Worm (Caenorhabditis elegans) whole organism, midembryonic: ENCODE measurements around the gene set-30.

Experiments
- T22C8.4 ChIP-seq: fragments of 200-800 bp; sonication (Bioruptor generic); IDR thresholded peaks from 2 replicates; pipeline ENCODE4 v1.3.6; 2022; ENCODE audit warnings: missing genetic modification characterization, missing compliant biosample characterization
- cog-1 ChIP-seq: sonication (generic microtip); optimal IDR thresholded peaks from 2 replicates; lab custom pipeline; 2016; ENCODE audit warnings: missing genetic modification characterization, missing compliant biosample characterization
- flt-1 ChIP-seq: fragments of 200-800 bp; sonication (Bioruptor generic); IDR thresholded peaks from 2 replicates; pipeline ENCODE4 v1.3.6; 2022; ENCODE audit warnings: missing genetic modification characterization, missing compliant biosample characterization
- klf-2 ChIP-seq: fragments of 200-800 bp; sonication (Bioruptor generic); conservative IDR thresholded peaks from 2 replicates; pipeline ENCODE4 v1.3.6; 2022; ENCODE audit warnings: missing genetic modification reagents, missing genetic modification characterization, missing compliant biosample characterization
- med-1 ChIP-seq: sonication (generic microtip); optimal IDR thresholded peaks from 2 replicates; lab custom pipeline; 2017; ENCODE audit warnings: missing genetic modification characterization, mild to moderate bottlenecking, missing compliant biosample characterization, antibody characterized with exemption, missing genetic modification reagents; ENCODE audit not compliant: insufficient read depth
- ref-1 ChIP-seq: fragments of 200-800 bp; sonication (Bioruptor generic); conservative IDR thresholded peaks from 2 replicates; pipeline ENCODE4 v1.3.6; 2022; ENCODE audit warnings: missing genetic modification reagents, missing genetic modification characterization, missing compliant biosample characterization
- tab-1 ChIP-seq: fragments of 200-800 bp; sonication (Bioruptor generic); IDR thresholded peaks from 2 replicates; pipeline ENCODE4 v1.3.6; 2022; ENCODE audit warnings: missing genetic modification characterization, missing compliant biosample characterization
- ztf-23 ChIP-seq: fragments of 200-800 bp; sonication (Bioruptor generic); IDR thresholded peaks from 2 replicates; pipeline ENCODE4 v1.3.6; 2022; ENCODE audit warnings: missing genetic modification reagents, missing genetic modification characterization, missing compliant biosample characterization
- ztf-29 ChIP-seq: fragments of 200-800 bp; sonication (Bioruptor generic); IDR thresholded peaks from 2 replicates; pipeline ENCODE4 v1.3.6; 2022; ENCODE audit warnings: missing genetic modification reagents, missing genetic modification characterization, missing compliant biosample characterization

DNA sequence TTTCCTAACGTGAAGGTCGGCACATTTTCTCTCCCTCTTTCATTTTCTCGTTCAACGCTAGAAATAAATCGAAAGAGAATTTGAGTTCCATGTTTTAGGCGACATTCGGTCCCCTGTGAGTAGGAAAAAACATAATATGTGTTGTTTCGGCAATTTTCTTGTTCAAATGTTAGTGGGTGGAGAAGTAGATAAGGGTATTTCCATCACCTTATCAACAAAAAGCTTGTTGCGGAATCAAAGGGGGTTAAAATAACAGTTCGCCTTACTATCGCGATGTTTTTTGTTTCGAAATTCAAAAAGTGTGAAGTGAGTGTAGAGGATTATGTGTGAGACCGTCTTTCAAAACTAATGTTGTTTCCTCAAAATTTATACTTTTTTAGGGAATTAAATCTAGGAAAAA, 17.5 kb upstream of the set-30 start:
- TF ChIP-seq klf-2 (GFP tag; lab: Robert Waterston, UW) (no peak), ztf-23 (GFP tag; lab: Robert Waterston, UW) (no peak), tab-1 (GFP tag; lab: Robert Waterston, UW) (no peak), flt-1 (GFP tag; lab: Robert Waterston, UW) (no peak), cog-1 (tag; lab: Kevin White, UChicago) (no peak), ztf-29 (GFP tag; lab: Robert Waterston, UW) (no peak), ref-1 (GFP tag; lab: Robert Waterston, UW) (no peak), T22C8.4 (GFP tag; lab: Robert Waterston, UW) (no peak), med-1 (GFP tag; lab: Kevin White, UChicago) (no peak)
